Fruit fly (Drosophila melanogaster) whole organism, larva: ENCODE results near the gene Cyp12c1.

Source experiments
- noc ChIP-seq: fragments of 200-800 bp; sonication (Bioruptor generic); optimal IDR thresholded peaks from 3 replicates; lab custom pipeline; 2019; ENCODE audit warnings: missing biosample characterization, mild to moderate bottlenecking, missing genetic modification characterization, moderate library complexity

Gene Cyp12c1

DNA sequence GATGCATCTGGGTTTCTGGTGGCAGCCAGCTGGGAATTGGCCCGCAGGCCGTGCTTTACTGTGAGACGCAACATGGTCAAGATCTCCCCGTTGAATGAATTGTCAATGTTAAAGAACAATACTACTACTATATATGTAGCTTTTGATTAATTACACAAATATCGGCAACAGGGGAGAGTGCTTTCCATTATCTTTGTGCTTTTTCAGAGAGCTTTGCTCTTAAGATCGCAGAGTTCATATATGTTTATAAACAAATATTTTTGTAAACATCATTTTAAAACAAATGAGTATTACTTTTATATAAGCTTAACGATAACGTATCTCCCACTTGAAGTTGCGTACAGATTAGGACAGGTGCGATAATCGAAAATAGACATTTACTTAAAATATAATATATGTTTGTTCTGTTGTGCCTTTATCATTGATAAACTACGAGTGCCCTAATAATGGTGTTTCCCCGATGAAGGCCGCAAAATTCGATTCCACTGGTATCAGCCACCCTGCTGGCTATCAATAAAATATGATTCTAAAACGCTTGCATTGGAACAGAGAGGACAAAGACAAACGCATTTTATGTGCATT is at the start of gene Cyp12c1:
Gene Cyp12c1, minus strand, starts transcription at position 100 of the 582 bp plus-strand sequence.
- peak; percentile 15 for TF ChIP-seq noc (tag; lab: Kevin White, UChicago)

DNA sequence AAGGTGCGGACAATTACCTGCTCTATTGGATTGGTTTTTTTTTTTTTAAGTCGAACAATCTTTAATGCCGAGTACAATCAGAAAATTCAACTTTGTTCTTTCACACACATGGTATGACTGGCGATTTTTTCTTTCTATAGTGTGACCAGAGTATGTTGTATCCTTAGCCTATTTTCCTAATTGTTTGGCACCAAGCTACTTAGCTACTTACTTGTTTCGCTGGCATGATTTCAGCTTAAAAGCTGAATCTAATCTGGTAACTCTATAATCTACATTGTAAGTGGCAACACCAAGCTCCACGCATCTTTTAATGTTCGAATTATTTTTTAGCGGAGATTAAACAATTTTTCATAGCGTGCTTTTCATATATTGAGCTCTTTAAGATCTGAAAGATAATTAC is 37.1 kb upstream of the Cyp12c1 start, which contains the start of gene CG12477:
Gene CG12477, minus strand, starts transcription at position 101 of the 400 bp plus-strand sequence.
- no peak for TF ChIP-seq noc (tag; lab: Kevin White, UChicago)

DNA sequence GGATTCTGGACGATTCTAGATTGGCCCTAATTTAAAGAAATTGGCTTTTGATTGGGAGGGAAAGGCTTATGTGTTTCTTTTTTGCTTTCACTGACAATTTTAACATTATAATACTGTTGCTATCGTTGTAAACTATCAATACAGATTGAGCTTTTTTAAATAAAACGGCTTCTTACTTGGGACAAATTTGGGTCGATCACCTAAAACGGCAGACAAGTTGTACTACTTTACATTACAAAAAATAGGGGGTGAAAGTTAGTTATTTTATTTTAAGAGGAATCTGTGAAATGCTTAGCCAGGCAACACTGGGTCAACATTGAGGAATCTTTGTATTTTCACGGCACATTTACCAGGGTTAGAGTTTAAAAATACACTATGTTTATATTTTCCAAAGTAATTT is 12.2 kb upstream of the Cyp12c1 start, which contains the start of gene Dic4:
Gene Dic4, minus strand, starts transcription at position 101 of the 400 bp plus-strand sequence.
- TF ChIP-seq noc (tag; lab: Kevin White, UChicago) = no peak

DNA sequence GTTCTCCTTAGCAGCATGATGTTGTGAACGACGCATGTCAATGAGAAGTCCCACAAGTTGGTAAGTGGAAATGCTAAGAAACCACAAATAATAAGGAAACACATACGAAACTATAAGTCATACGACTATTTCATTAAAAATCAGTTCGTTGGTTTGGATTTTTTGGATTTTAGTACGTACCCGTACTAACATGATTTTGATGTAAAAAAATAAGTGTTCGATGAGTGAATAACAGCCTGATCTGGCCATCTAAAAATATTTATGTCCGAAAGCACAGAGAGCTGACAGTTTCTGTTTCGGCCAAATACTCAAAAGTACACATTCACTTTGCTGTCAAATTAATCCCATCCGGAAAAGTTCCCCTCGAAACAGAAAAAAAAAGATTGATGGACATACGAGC is 7.8 kb upstream of the Cyp12c1 start, which contains the start of gene CG6893:
Gene CG6893, plus strand, starts transcription at position 301 of the 400 bp plus-strand sequence.
- TF ChIP-seq noc (tag; lab: Kevin White, UChicago) = no peak

- no peak for TF ChIP-seq noc (tag; lab: Kevin White, UChicago)
Measured at dm6 chr3L:18683846-18684245, 2.3 kb downstream of the Cyp12c1 start, which contains the start of gene Chmp1. Chmp1 (minus strand) TSS chr3L:18684061.

DNA sequence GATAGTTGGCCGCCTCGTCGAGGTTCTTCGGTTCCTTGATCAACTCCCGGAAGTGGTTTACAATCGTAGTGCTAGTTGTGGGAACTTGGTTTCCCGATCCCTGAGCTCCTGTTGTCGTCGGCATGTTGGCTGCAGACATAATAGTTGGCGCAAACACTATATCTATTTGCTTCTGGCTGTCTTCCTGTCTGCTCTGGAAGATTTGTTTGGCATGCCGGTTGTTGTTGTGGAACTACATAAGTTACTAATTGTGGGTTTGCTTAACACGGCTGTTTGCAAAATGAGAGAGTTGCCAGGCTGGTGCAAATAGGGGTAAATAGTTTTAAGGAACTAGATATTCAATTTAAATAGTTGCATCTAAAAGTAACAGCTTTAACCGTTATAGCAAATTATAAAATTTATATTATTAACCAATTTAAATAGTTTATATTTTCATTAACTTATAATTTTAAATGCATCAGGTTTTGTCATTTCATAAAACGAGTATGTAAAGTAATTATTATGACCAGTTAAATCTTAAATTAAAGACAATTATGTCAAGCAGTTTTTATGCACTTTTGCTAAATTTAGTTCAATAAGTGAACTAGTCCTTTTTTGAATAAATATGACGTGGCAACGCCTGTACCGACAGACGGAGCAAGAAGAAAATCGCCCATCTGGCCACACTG is 4.4 kb downstream of the Cyp12c1 start, which contains the start of the genes Sgf11 and CG32202:
Gene Sgf11, minus strand, starts transcription at position 287 of the 668 bp plus-strand sequence.
Gene CG32202, plus strand, starts transcription at position 635 of the 668 bp plus-strand sequence.
- peak; percentile 47 for TF ChIP-seq noc (tag; lab: Kevin White, UChicago)

dm6 chr3L:18675363-18675866 is 10.7 kb downstream of the Cyp12c1 start, which contains the start of the genes GNBP2 and GNBP1:
GNBP2 (minus strand) TSS chr3L:18675413.
GNBP1 (plus strand) TSS chr3L:18675800.
- peak; percentile 83 for TF ChIP-seq noc (tag; lab: Kevin White, UChicago)

DNA sequence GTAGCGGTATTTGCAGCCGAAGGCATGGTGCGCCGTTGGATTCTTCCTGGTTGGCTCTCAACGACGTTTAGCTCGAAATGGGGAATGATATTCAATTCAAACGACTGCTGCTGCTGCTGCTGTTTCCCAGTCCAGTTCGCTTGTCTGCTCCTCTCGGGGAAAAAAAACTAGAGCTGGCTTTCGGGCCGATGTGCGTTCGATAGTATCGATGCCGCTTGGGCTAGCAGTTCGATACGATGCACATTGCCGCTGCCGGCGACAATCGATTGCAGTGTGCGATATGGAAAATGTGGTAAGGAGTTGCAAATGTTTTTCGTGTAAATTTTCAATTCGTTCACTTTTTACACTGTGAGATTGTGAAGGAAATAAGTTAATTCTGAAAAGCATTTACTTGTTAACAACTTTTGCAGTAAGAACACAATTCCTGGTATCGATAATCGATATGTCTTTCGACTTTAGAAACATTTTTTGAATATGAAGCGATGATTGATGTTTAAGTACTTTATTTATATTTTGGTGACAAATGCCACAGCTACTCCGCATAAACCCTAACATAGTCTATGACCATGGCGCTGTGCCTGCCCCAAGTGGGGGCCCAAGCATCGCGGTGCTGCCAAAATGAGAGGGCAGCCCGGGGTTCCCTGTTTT is 13.0 kb downstream of the Cyp12c1 start, which contains the start of gene Capr:
Gene Capr, minus strand, starts transcription at position 339 of the 648 bp plus-strand sequence.
- TF ChIP-seq noc (tag; lab: Kevin White, UChicago) = no peak

- TF ChIP-seq noc (tag; lab: Kevin White, UChicago) = peak; percentile 59
Measured at dm6 chr3L:18672203-18672602, 13.9 kb downstream of the Cyp12c1 start.

dm6 chr3L:18669874-18670273 is 16.2 kb downstream of the Cyp12c1 start:
- TF ChIP-seq noc (tag; lab: Kevin White, UChicago) = no peak

DNA sequence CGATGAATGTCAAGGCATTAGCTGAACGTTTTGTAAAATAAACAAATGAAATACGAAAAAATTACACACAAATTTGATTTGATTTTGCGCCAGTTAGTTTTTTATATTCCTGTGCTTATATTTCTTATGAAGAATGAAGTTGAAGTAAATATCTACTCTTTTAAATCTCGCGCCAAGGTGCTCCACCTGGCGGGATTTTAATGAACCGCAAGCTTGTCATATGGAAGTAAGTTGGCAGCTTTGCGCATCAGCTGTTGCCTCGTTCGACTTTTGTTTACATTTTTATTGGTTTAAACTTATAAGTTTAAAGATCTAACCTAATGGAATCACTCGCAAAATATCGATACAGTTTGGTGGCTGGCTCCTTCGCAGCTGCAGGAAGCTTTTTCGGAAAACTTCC is 19.0 kb downstream of the Cyp12c1 start, which contains the start of gene CG42495:
Gene CG42495, plus strand, starts transcription at position 247 of the 400 bp plus-strand sequence.
- TF ChIP-seq noc (tag; lab: Kevin White, UChicago) = no peak

dm6 chr3L:18665594-18665993 is 20.5 kb downstream of the Cyp12c1 start:
- no peak for TF ChIP-seq noc (tag; lab: Kevin White, UChicago)

DNA sequence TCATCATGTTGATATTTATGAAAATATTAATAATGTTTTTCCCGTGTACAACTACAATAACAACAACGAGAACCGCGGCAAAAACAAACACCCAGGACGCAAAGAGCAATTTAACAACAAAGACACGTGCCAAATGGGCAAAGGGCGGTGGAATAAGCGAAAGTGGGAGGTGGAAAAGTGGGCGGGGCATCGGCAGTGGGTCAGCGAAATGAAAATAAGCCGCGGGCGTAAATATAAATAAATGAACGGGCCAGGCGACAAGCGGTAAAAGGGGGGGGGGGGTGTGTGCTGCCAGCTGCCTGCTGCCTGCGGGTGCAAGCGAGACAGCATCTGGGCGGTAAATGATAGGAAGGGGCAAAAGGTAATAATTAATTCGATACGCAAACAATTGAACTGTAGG is 32.4 kb downstream of the Cyp12c1 start:
- TF ChIP-seq noc (tag; lab: Kevin White, UChicago) = no peak

DNA sequence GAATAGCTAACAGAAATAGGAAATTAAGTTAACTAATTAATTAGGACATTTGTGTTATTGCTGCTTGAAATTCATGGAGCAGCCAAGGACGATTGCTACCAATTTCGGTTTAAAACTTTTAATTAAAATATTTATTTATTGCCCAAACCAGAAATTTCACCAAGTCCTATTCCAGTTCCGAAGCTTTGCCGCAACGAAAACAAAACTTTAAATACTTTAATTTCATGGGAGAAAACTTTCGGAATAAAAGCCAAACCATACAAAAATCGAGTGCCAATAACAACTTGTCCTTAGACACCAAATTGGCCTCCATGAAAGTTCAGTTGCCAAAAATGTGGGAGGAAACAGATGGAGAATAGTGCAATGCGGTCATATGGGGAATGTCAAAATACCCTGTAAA is 42.9 kb downstream of the Cyp12c1 start:
- no peak for TF ChIP-seq noc (tag; lab: Kevin White, UChicago)
